Fruit fly (Drosophila melanogaster) whole organism, adult: ENCODE results near the gene CG14668.

Experiments used
- CG11617 ChIP-seq: fragments of 200-800 bp; sonication (Bioruptor generic); optimal IDR thresholded peaks from 2 replicates; lab custom pipeline; 2017; ENCODE audit warnings: mild to moderate bottlenecking, missing biosample characterization, missing genetic modification reagents, missing genetic modification characterization
- CG14711 ChIP-seq: fragments of 200-800 bp; sonication (Bioruptor generic); optimal IDR thresholded peaks from 2 replicates; lab custom pipeline; 2018; ENCODE audit warnings: missing biosample characterization, mild to moderate bottlenecking, missing genetic modification characterization, moderate library complexity
- CG33017 ChIP-seq: fragments of 200-800 bp; sonication (Bioruptor generic); optimal IDR thresholded peaks from 2 replicates; lab custom pipeline; 2018; ENCODE audit warnings: missing biosample characterization, mild to moderate bottlenecking, missing genetic modification characterization, moderate library complexity
- CG7045 ChIP-seq: fragments of 200-800 bp; sonication (Bioruptor generic); optimal IDR thresholded peaks from 2 replicates; lab custom pipeline; 2017; ENCODE audit warnings: missing biosample characterization, mild to moderate bottlenecking, missing genetic modification characterization
- Hr96 ChIP-seq: fragments of 200-800 bp; sonication (Bioruptor generic); optimal IDR thresholded peaks from 2 replicates; lab custom pipeline; 2016; ENCODE audit warnings: missing biosample characterization, missing genetic modification characterization
- Mnt ChIP-seq: fragments of 200-800 bp; sonication (Bioruptor generic); optimal IDR thresholded peaks from 2 replicates; lab custom pipeline; 2016; ENCODE audit warnings: missing biosample characterization, mild to moderate bottlenecking, missing genetic modification characterization
- bab1 ChIP-seq: fragments of 200-800 bp; sonication (Bioruptor generic); optimal IDR thresholded peaks from 3 replicates; lab custom pipeline; 2019; ENCODE audit warnings: missing biosample characterization, mild to moderate bottlenecking, missing genetic modification characterization, moderate library complexity
- kay ChIP-seq: fragments of 200-800 bp; sonication (Bioruptor generic); peaks from one replicate; lab custom pipeline; 2016; ENCODE audit warnings: missing biosample characterization, missing genetic modification characterization, borderline replicate concordance
- tj ChIP-seq: fragments of 200-800 bp; sonication (Bioruptor generic); optimal IDR thresholded peaks from 3 replicates; lab custom pipeline; 2017; ENCODE audit warnings: missing biosample characterization, mild to moderate bottlenecking, missing genetic modification characterization, moderate library complexity

- no peak for TF ChIP-seq CG7045 (GFP tag; lab: Kevin White, UChicago)
- TF ChIP-seq Mnt = no peak
- no peak for TF ChIP-seq CG11617 (GFP tag; lab: Kevin White, UChicago)
- no peak for TF ChIP-seq CG14711 (tag; lab: Kevin White, UChicago)
- TF ChIP-seq CG33017 = no peak
- TF ChIP-seq bab1 (GFP tag; lab: Kevin White, UChicago) = no peak
- TF ChIP-seq Hr96 = no peak
- TF ChIP-seq kay (GFP tag; lab: Kevin White, UChicago) = no peak
- no peak for TF ChIP-seq tj (GFP tag; lab: Kevin White, UChicago)
Observed at dm6 chr3R:5392033-5392432, 4.6 kb upstream of the CG14668 start.
